Worm (Caenorhabditis elegans) whole organism, L4/young adult: ENCODE results near the gene srbc-2.

ENCODE experiments used
- W03F9.2 ChIP-seq: fragments of 150-350 bp; optimal IDR thresholded peaks from 2 replicates; lab custom pipeline; 2014; ENCODE audit warnings: missing biosample characterization, missing genetic modification characterization
- dao-5 ChIP-seq: sonication (generic microtip); optimal IDR thresholded peaks from 2 replicates; lab custom pipeline; 2016; ENCODE audit warnings: missing genotype, missing genetic modification characterization, moderate library complexity, missing compliant biosample characterization
- him-1 ChIP-seq: sonication (generic microtip); optimal IDR thresholded peaks from 2 replicates; lab custom pipeline; 2016; ENCODE audit warnings: missing genotype, missing genetic modification reagents, missing genetic modification characterization, missing compliant biosample characterization

The srbc-2 gene

ce11 chrV:3342504-3342903 lies 34.4 kb downstream of the srbc-2 start, which contains the start of gene C17B7.3:
Gene C17B7.3 (plus strand): TSS chrV:3342804.
- TF ChIP-seq him-1 (tag; lab: Kevin White, UChicago), result no peak

DNA sequence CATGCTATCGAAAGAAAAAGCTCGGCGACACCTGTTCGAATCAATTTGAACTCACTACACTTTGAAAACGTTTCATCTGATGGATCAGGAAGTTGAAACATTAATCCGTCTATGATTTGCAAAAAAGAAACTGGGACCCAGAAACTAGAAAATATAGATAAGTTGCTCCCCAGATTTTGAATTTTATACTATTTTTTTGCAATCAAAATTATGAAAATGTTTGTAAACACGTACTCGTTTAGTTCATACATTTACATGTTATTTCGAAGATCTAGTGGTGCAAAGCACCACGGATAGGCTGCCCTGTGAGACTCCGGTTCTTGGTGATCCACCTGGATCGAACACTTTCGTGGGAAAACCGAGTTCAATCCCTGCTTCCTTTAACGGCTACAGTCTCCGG lies 35.0 kb downstream of the srbc-2 start, which contains the start of gene C17B7.10:
C17B7.10 (minus strand) TSS at position 101 of the 400 bp plus-strand sequence.
- TF ChIP-seq dao-5 (tag; lab: Kevin White, UChicago), result no peak
- TF ChIP-seq him-1 (tag; lab: Kevin White, UChicago), result no peak
- no peak for TF ChIP-seq W03F9.2 (tag; lab: Kevin White, UChicago)

DNA sequence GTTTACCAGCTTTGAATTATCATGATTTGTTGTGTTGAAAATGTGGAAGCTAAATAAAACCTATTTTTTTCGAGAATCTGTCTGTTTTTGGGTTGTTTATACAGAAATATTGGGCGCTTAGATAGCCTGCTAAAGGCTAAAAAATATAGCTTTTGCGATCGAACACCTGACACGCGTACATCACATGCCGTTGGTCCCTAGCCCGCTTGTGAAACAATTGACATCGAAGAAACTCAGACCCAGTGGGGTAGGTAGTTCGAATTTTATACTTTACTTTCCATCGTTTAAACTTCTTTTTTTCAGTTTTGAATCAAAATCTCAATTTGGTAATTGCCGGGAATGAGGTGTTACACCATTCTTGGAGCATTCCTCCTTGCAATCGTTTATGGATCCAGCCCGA lies 37.9 kb downstream of the srbc-2 start, which contains the start of gene C17B7.4:
C17B7.4 (plus strand) TSS at position 301 of the 400 bp plus-strand sequence.
- TF ChIP-seq him-1 (tag; lab: Kevin White, UChicago), result no peak
- TF ChIP-seq W03F9.2 (tag; lab: Kevin White, UChicago), result no peak
- no peak for TF ChIP-seq dao-5 (tag; lab: Kevin White, UChicago)

ce11 chrV:3333334-3333733 lies 43.5 kb downstream of the srbc-2 start, which contains the start of gene C17B7.5:
Gene C17B7.5 (plus strand): TSS chrV:3333634.
- TF ChIP-seq W03F9.2 (tag; lab: Kevin White, UChicago) (no peak), dao-5 (tag; lab: Kevin White, UChicago) (no peak), him-1 (tag; lab: Kevin White, UChicago) (no peak)

DNA sequence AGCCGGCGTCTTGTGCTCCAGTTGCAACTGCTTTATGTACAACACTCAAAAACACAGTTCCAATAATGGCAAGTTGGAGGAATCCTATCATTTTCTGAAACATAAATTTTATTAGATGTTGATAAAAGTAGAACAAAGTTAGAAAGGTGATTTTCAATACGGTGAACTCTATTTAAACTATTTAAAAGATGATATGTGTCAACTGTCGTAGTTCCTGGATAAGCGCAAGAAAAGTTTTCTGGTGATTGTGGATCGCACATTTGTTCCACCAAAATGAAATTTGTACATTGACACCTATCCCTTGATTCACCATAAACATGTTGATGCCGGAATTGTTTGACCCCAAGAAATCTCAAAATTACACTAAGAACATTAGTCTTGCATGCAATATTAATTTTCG lies 44.9 kb downstream of the srbc-2 start, which contains the start of gene C17B7.9:
C17B7.9 (minus strand) TSS at position 101 of the 400 bp plus-strand sequence.
- TF ChIP-seq him-1 (tag; lab: Kevin White, UChicago), result no peak
- no peak for TF ChIP-seq W03F9.2 (tag; lab: Kevin White, UChicago)
- TF ChIP-seq dao-5 (tag; lab: Kevin White, UChicago), result no peak
